Fruit fly (Drosophila melanogaster): ENCODE data around the gene robl22E.

robl22E gene

DNA sequence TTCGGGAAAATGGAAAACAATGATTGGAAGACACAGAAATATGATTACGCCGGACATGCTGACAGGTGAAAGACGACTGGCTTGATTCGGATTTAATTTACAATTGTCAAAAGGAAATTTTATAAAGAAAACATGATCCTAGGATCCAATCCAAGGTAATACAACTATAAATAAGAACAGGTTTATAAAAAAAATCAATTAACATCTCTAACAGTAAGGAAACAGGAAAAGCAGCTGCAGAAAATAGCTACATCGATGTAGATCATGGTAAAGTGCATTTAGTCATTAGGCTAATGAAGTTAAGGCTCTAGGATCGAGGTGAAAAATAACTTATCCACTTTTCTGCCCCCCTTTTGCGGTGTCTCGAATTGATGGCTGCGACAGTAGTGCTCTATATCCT, 1.2 kb downstream of the robl22E start, which contains the start of gene CG17237:
TSS of gene CG17237 (minus strand) at position 101 of the 400 bp plus-strand sequence.
- TF ChIP-seq rgr (GFP tag; optimal IDR thresholded peaks at IDR 0.05) (no peak), sv (GFP tag; optimal IDR thresholded peaks at IDR 0.05) (no peak), Jra (GFP tag; optimal IDR thresholded peaks at IDR 0.05) (no peak)

DNA sequence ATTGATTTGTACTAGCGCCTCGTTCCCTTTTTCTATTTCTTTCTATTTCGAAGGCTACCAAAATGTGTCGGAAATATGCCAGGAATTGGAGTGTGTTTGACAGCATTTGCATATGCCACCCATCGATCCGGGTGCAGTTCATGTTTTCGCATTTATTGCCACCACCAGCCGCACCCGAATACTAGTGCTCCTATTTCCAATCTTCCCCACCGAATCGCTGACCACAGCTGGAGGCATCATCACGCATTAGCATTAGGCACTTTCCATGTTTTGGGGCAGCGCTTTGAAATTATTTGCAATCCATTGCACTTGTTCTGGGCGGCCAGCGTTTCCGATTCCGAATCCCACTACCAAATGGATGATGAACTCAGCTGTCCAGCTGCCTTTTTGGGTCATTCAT, 2.7 kb downstream of the robl22E start, which contains the start of gene CG42658:
TSS of gene CG42658 (minus strand) at position 101 of the 400 bp plus-strand sequence.
- TF ChIP-seq GATAd (GFP tag; optimal IDR thresholded peaks at IDR 0.05) (no peak), sage (GFP tag; optimal IDR thresholded peaks at IDR 0.05) (no peak), Vsx2 (GFP tag; optimal IDR thresholded peaks at IDR 0.05; ENCODE audit: partially characterized antibody) (no peak), h (GFP tag; optimal IDR thresholded peaks at IDR 0.05) (no peak), dl (GFP tag; optimal IDR thresholded peaks at IDR 0.05; ENCODE audit: insufficient read depth in 1 of 2, partially characterized antibody in 2 of 2) (no peak), Rel (GFP tag; optimal IDR thresholded peaks at IDR 0.05) (no peak), Rel (tag; optimal IDR thresholded peaks at IDR 0.05) (no peak), rgr (GFP tag; optimal IDR thresholded peaks at IDR 0.05) (no peak), Hr83 (GFP tag; optimal IDR thresholded peaks at IDR 0.05; ENCODE audit: poor library complexity, severe bottlenecking) (no peak), pan (optimal IDR thresholded peaks at IDR 0.05) (no peak), Abd-B (GFP tag; optimal IDR thresholded peaks at IDR 0.05) (no peak), dmrt93B (GFP tag; optimal IDR thresholded peaks at IDR 0.05) (no peak), Myc (optimal IDR thresholded peaks at IDR 0.05) (no peak), Dif (GFP tag; optimal IDR thresholded peaks at IDR 0.05; ENCODE audit: partially characterized antibody) (no peak), Mio (GFP tag; optimal IDR thresholded peaks at IDR 0.05) (no peak), Sp1 (GFP tag; optimal IDR thresholded peaks at IDR 0.05) (no peak), woc (GFP tag; optimal IDR thresholded peaks at IDR 0.05) (no peak), Dfd (GFP tag; optimal IDR thresholded peaks at IDR 0.05) (no peak), lola (GFP tag; optimal IDR thresholded peaks at IDR 0.05) (no peak), N (GFP tag; optimal IDR thresholded peaks at IDR 0.05) (no peak), OdsH (GFP tag; optimal IDR thresholded peaks at IDR 0.05) (no peak)

- no peak for TF ChIP-seq fru (GFP tag; optimal IDR thresholded peaks at IDR 0.05)
- no peak for TF ChIP-seq Abd-B (GFP tag; optimal IDR thresholded peaks at IDR 0.05)
- no peak for TF ChIP-seq psq (GFP tag; optimal IDR thresholded peaks at IDR 0.05)
- no peak for TF ChIP-seq N (GFP tag; optimal IDR thresholded peaks at IDR 0.05)
- TF ChIP-seq sage (GFP tag; optimal IDR thresholded peaks at IDR 0.05) = no peak
- TF ChIP-seq usp (GFP tag; optimal IDR thresholded peaks at IDR 0.05) = no peak
- TF ChIP-seq CG9705 (GFP tag; optimal IDR thresholded peaks at IDR 0.05) = no peak
Observed at dm6 chr2L:2286773-2287172, 3.8 kb downstream of the robl22E start, which contains the start of gene CG31681. CG31681 (minus strand) TSS chr2L:2286873.

DNA sequence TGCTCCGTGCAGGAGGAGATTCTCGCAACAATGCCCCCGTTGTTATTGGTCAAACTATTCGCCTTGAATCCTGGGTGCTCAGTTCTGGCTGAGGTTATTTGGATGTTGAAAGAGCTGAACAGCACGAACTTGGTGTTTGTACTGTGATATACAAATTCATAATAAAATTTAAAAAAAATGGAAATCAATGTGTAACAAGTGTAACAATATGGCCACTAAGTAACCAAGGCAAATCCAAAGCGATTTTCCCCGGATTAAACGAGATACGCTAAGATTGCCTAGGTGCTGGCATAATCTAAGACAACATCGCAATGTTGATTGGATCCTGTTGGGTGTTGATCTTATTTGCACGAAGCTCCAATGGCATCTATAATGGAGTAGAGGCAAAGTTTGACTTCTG, 5.7 kb downstream of the robl22E start, which contains the start of gene CG4271:
TSS of gene CG4271 (plus strand) at position 301 of the 400 bp plus-strand sequence.
- TF ChIP-seq Dfd (GFP tag; optimal IDR thresholded peaks at IDR 0.05) (no peak), OdsH (GFP tag; optimal IDR thresholded peaks at IDR 0.05) (no peak), Hr78 (GFP tag; optimal IDR thresholded peaks at IDR 0.05) (no peak), ey (GFP tag; optimal IDR thresholded peaks at IDR 0.05) (no peak), Hr83 (GFP tag; optimal IDR thresholded peaks at IDR 0.05; ENCODE audit: poor library complexity, severe bottlenecking) (no peak), CrebA (GFP tag; optimal IDR thresholded peaks at IDR 0.05; ENCODE audit: borderline replicate concordance) (no peak), Hnf4 (GFP tag; optimal IDR thresholded peaks at IDR 0.05) (no peak), tai (GFP tag; optimal IDR thresholded peaks at IDR 0.05) (no peak), dl (GFP tag; optimal IDR thresholded peaks at IDR 0.05; ENCODE audit: insufficient read depth in 1 of 2, partially characterized antibody in 2 of 2) (no peak), Abd-B (GFP tag; optimal IDR thresholded peaks at IDR 0.05) (no peak), brk (GFP tag; optimal IDR thresholded peaks at IDR 0.05) (no peak)

DNA sequence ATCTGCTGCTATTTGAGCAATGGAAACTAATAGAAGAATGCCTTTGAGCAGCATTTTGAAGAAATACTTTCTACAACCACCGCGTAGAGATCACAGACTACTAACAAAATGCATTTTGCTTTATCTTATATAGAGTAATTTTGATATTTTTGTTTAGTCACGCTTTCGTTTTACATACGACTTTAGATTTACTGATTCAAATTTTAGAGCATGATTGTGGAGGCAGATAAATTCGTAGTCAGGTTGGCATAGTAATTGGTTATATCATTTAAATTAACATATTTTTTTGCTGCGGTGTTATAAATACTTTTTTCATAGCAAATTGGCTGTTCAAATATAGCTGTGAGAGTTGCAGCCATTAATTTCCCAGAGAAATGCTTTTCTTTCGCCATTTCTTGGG, 21.5 kb downstream of the robl22E start, which contains the start of gene CG17242:
TSS of gene CG17242 (minus strand) at position 101 of the 400 bp plus-strand sequence.
- TF ChIP-seq dl (GFP tag; optimal IDR thresholded peaks at IDR 0.05; ENCODE audit: insufficient read depth in 1 of 2, partially characterized antibody in 2 of 2) = no peak
- no peak for TF ChIP-seq CG9705 (GFP tag; optimal IDR thresholded peaks at IDR 0.05)

Data from whole organism, wandering third instar larva.